Fruit fly (Drosophila melanogaster) S2 (cell line): Measurements from ENCODE around the gene Sfp24Ba.

Experiments used
- CG8478 ChIP-seq: fragments of >200 bp; optimal IDR thresholded peaks from 2 replicates; lab custom pipeline; 2018
- CTCF ChIP-seq, 2 experiments: fragments of >200 bp; optimal IDR thresholded peaks; 2 replicates each; lab custom pipeline; 2018

dm6 chr2L:3700990-3701389, 32.6 kb upstream of the Sfp24Ba start, which contains the start of gene CG42467:
- no peak for TF ChIP-seq CG8478 (lab: Kevin White, UChicago)
- no peak for TF ChIP-seq CTCF (optimal IDR thresholded peaks at IDR 0.05; lab: Kevin White, UChicago)
